Fruit fly (Drosophila melanogaster) whole organism, prepupa: ENCODE measurements around the gene CG2608.

Source experiments
- CG10631 ChIP-seq: fragments of 200-800 bp; sonication (Bioruptor generic); optimal IDR thresholded peaks from 2 replicates; lab custom pipeline; 2016; ENCODE audit warnings: missing biosample characterization, missing genetic modification characterization
- CG11762 ChIP-seq: fragments of 200-800 bp; sonication (Bioruptor generic); optimal IDR thresholded peaks from 3 replicates; lab custom pipeline; 2016; ENCODE audit warnings: missing biosample characterization, missing genetic modification characterization; ENCODE audit not compliant: insufficient read depth
- CG11902 ChIP-seq: fragments of 200-800 bp; sonication (Bioruptor generic); optimal IDR thresholded peaks from 3 replicates; lab custom pipeline; 2016; ENCODE audit warnings: missing biosample characterization, missing genetic modification characterization
- CG1621 ChIP-seq: fragments of 200-800 bp; sonication (Bioruptor generic); optimal IDR thresholded peaks from 3 replicates; lab custom pipeline; 2018; ENCODE audit warnings: missing biosample characterization, mild to moderate bottlenecking, missing genetic modification characterization
- CG16779 ChIP-seq: fragments of 200-800 bp; sonication (Bioruptor generic); optimal IDR thresholded peaks from 3 replicates; lab custom pipeline; 2017; ENCODE audit warnings: missing biosample characterization, mild to moderate bottlenecking, missing genetic modification characterization
- CG3032 ChIP-seq: fragments of 200-800 bp; optimal IDR thresholded peaks from 2 replicates; lab custom pipeline; 2019; ENCODE audit warnings: missing biosample characterization, mild to moderate bottlenecking, missing genetic modification characterization, moderate library complexity
- CG31627 ChIP-seq: fragments of 200-800 bp; sonication (Bioruptor generic); optimal IDR thresholded peaks from 3 replicates; lab custom pipeline; 2016; ENCODE audit warnings: missing biosample characterization, missing genetic modification characterization
- CG3919 ChIP-seq: fragments of 200-800 bp; sonication (Bioruptor generic); optimal IDR thresholded peaks from 3 replicates; lab custom pipeline; 2016; ENCODE audit warnings: missing biosample characterization, missing genetic modification characterization
- CG4318 ChIP-seq: fragments of 200-800 bp; sonication (Bioruptor generic); optimal IDR thresholded peaks from 3 replicates; lab custom pipeline; 2017; ENCODE audit warnings: missing biosample characterization, mild to moderate bottlenecking, missing genetic modification characterization
- CG6163 ChIP-seq: fragments of 200-800 bp; sonication (Bioruptor generic); IDR thresholded peaks from 3 replicates; pipeline ENCODE4 v1.3.6; 2022; ENCODE audit warnings: missing biosample characterization, missing genetic modification characterization
- CG6276 ChIP-seq: fragments of 200-800 bp; sonication (Bioruptor generic); optimal IDR thresholded peaks from 2 replicates; lab custom pipeline; 2017; ENCODE audit warnings: missing biosample characterization, mild to moderate bottlenecking, missing genetic modification characterization
- CG6792 ChIP-seq: fragments of 200-800 bp; sonication (Bioruptor generic); optimal IDR thresholded peaks from 3 replicates; lab custom pipeline; 2016; ENCODE audit warnings: missing biosample characterization, missing genetic modification characterization
- CG6854 ChIP-seq: fragments of 200-800 bp; sonication (Bioruptor generic); optimal IDR thresholded peaks from 2 replicates; lab custom pipeline; 2017; ENCODE audit warnings: missing biosample characterization, mild to moderate bottlenecking, missing genetic modification characterization
- CG8119 ChIP-seq: fragments of 200-800 bp; sonication (Bioruptor generic); IDR thresholded peaks from 3 replicates; pipeline ENCODE4 v1.3.6; 2022; ENCODE audit warnings: missing biosample characterization, missing genetic modification characterization
- CG8319 ChIP-seq: fragments of 200-800 bp; sonication (Bioruptor generic); optimal IDR thresholded peaks from 3 replicates; lab custom pipeline; 2016; ENCODE audit warnings: missing biosample characterization, missing genetic modification characterization
- CG9139 ChIP-seq: fragments of 200-800 bp; sonication (Bioruptor generic); optimal IDR thresholded peaks from 3 replicates; lab custom pipeline; 2017; ENCODE audit warnings: missing biosample characterization, mild to moderate bottlenecking, missing genetic modification characterization
- Eip75B ChIP-seq: fragments of 200-800 bp; sonication (Bioruptor generic); optimal IDR thresholded peaks from 3 replicates; lab custom pipeline; 2016; ENCODE audit warnings: missing biosample characterization, missing genetic modification characterization
- Hr38 ChIP-seq: sonication (Bioruptor generic); optimal IDR thresholded peaks from 2 replicates; lab custom pipeline; 2016; ENCODE audit warnings: missing biosample characterization, missing genetic modification characterization
- Hr39 ChIP-seq: fragments of 200-800 bp; sonication (Bioruptor generic); optimal IDR thresholded peaks from 2 replicates; lab custom pipeline; 2016; ENCODE audit warnings: missing biosample characterization, missing genetic modification characterization
- Met ChIP-seq: fragments of 200-800 bp; sonication (Bioruptor generic); optimal IDR thresholded peaks from 3 replicates; lab custom pipeline; 2016; ENCODE audit warnings: missing biosample characterization, missing genetic modification characterization
- OdsH ChIP-seq: fragments of 200-800 bp; sonication (Bioruptor generic); optimal IDR thresholded peaks from 3 replicates; lab custom pipeline; 2016; ENCODE audit warnings: missing biosample characterization, missing genetic modification characterization
- Sox14 ChIP-seq: fragments of 200-800 bp; sonication (Bioruptor generic); optimal IDR thresholded peaks from 3 replicates; lab custom pipeline; 2016; ENCODE audit warnings: missing biosample characterization, missing genetic modification characterization
- cyc ChIP-seq: fragments of 200-800 bp; sonication (Bioruptor generic); optimal IDR thresholded peaks from 3 replicates; lab custom pipeline; 2016; ENCODE audit warnings: missing biosample characterization, missing genetic modification characterization
- dac ChIP-seq: fragments of 200-800 bp; sonication (Bioruptor generic); optimal IDR thresholded peaks from 2 replicates; lab custom pipeline; 2017; ENCODE audit warnings: missing biosample characterization, mild to moderate bottlenecking, missing genetic modification characterization
- fd85E ChIP-seq: fragments of 200-800 bp; sonication (Bioruptor generic); optimal IDR thresholded peaks from 3 replicates; lab custom pipeline; 2016; ENCODE audit warnings: missing biosample characterization, missing genetic modification characterization
- lz ChIP-seq: fragments of 200-800 bp; sonication (Bioruptor generic); optimal IDR thresholded peaks from 3 replicates; lab custom pipeline; 2016; ENCODE audit warnings: missing biosample characterization, missing genetic modification characterization
- net ChIP-seq: fragments of 200-800 bp; sonication (Bioruptor generic); optimal IDR thresholded peaks from 3 replicates; lab custom pipeline; 2016; ENCODE audit warnings: missing biosample characterization, missing genetic modification characterization
- spab ChIP-seq: fragments of 200-800 bp; sonication (Bioruptor generic); optimal IDR thresholded peaks from 2 replicates; lab custom pipeline; 2017; ENCODE audit warnings: missing biosample characterization, mild to moderate bottlenecking, missing genetic modification characterization, missing genetic modification reagents
- ss ChIP-seq, 2 experiments: fragments of 200-800 bp; sonication (Bioruptor generic); optimal IDR thresholded peaks; 2 replicates in 1 of 2; 3 replicates in 1 of 2; lab custom pipeline; 2017 to 2018; ENCODE audit warnings: mild to moderate bottlenecking in 2 of 2, missing biosample characterization in 2 of 2, missing genetic modification characterization in 2 of 2, moderate library complexity in 1 of 2
- vri ChIP-seq: fragments of 200-800 bp; sonication (Bioruptor generic); optimal IDR thresholded peaks from 3 replicates; lab custom pipeline; 2016; ENCODE audit warnings: missing biosample characterization, mild to moderate bottlenecking, missing genetic modification characterization

Gene CG2608

DNA sequence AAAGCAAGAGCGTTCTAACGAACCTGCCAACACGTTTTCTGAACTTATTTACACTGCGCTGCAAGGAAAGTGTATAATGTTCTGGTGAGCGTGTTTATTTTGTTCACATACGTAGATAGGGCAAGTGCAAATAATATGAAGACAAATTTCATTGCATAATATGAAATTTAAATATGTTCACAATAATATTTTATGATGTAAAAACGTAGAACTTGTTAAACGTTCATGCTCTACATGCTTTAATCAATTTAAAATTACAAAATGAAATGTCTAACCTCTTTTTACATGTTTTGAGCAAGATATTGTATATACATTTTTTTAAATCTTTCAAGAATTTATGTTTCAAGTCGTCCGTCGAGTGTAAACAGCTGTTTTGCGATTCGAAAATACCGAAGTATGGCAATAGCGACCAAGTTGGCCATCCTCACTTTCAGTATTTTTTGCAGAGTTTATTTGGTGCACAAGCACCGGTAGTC lies at the start of gene CG2608, which contains the start of gene phr6-4 (continued):
- TF ChIP-seq CG1621 (tag; lab: Kevin White, UChicago) = peak; percentile 87
- peak; percentile 92 for TF ChIP-seq cyc (GFP tag; lab: Kevin White, UChicago)
- TF ChIP-seq CG10631 (GFP tag; lab: Kevin White, UChicago) = peak; percentile 95
- TF ChIP-seq dac = peak; percentile 87
- TF ChIP-seq Sox14 (GFP tag; lab: Kevin White, UChicago) = peak; percentile 94
- TF ChIP-seq CG9139 (GFP tag; lab: Kevin White, UChicago) = peak; percentile 89
- TF ChIP-seq Hr38 = no peak
- TF ChIP-seq CG8319 = peak; percentile 88
- TF ChIP-seq, all 60 proteins: peak for 57

DNA sequence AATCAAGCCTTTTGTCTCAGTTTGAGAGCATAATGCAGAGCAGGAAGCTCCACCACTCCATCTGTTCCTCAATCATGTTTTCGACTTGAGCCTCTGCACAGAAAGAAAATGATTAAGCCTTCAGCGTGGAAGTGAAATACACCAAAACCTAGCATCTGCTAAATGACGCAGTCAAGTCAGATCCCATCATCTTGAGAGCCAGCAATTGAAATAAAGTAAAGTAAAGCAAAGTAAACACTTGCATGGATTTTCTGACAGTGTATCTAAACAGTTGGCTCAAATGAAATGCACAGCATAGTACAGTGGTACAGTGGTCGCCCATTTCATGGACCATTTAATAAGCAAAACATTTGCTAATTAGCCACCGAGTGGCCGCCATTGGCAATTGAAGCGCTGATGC lies 47.9 kb upstream of the CG2608 start:
- TF ChIP-seq Eip75B (no peak), CG6163 (0 out of 3 replicates have a peak, but pooled peaks have one; percentile 23), CG9139 (GFP tag; lab: Kevin White, UChicago) (no peak)

DNA sequence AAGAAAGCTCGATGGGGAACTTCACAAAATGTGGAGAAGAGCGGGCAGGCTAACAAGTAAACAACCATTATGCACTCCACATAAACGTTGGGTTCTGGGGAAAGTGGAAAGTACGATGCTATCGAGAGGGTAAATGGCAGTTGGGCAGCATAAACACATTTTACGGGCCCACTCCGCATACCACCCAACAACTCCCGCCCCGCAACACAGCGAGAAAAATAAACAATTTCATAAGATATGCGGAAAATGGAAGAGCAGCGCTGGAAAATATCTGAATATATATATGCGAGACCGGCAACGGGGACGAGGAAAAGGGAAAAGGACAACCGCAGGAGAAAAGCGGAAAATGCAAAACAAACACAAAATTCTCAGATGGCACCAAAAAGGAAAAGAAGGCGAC lies 44.3 kb upstream of the CG2608 start:
- TF ChIP-seq CG8319 = no peak
- TF ChIP-seq spab (GFP tag; lab: Kevin White, UChicago) = no peak
- no peak for TF ChIP-seq lz

DNA sequence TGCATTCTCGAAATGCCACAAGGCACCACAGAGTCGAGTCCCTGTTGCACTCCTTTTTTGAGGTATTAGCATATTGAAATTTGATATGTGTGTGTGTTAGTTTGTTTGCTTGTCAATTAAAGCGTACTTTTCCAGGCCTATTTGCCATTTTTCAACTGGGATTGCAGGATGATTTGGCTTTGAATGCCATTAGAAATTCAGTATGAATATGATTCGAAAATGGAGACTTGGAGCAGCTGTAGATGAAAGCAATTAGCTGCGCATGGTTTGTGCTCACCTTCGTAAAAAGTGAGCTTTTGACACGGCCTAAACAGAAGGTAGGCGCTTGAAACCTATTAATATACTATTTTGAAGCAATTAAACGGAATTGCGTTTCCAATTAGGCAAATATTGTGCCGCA lies 41.5 kb upstream of the CG2608 start, which contains the start of gene CG31677:
Gene CG31677, minus strand, starts transcription at position 101 of the 400 bp plus-strand sequence.
- TF ChIP-seq ss (GFP tag; optimal IDR thresholded peaks at IDR 0.05; lab: Kevin White, UChicago) (no peak), CG3919 (GFP tag; lab: Kevin White, UChicago) (no peak), Eip75B (no peak), CG11762 (GFP tag; lab: Kevin White, UChicago) (no peak)
- TF ChIP-seq, all 60 proteins: peak for 0

DNA sequence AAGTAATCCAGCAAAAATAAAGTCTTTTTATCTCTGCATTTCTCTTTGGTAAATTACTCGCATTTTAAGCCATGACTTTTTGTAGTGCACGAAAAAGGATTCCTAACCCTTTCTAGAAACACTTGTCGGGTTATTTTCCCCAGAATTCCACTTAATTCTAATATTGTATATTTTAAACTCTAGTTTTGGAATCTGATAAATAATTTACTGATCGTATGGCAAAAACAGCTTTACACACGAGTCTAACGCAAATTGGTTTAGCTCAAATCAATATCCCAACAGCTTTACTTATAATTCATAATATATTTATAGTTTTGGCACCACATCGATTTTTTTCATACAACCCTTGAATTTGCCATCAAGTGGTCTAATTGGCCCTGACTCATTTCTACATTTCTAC lies 31.4 kb upstream of the CG2608 start, which contains the start of gene CG15475:
Gene CG15475, plus strand, starts transcription at position 301 of the 400 bp plus-strand sequence.
- TF ChIP-seq CG6276 = no peak
- TF ChIP-seq ss (GFP tag; optimal IDR thresholded peaks at IDR 0.05; lab: Kevin White, UChicago) = no peak
- no peak for TF ChIP-seq CG8119 (GFP tag; lab: Robert Waterston, UW)
- no peak for TF ChIP-seq CG11762 (GFP tag; lab: Kevin White, UChicago)
- TF ChIP-seq CG6854 (GFP tag; lab: Kevin White, UChicago) = no peak
- no peak for TF ChIP-seq CG16779 (tag; lab: Kevin White, UChicago)
- no peak for TF ChIP-seq OdsH
- TF ChIP-seq cyc (GFP tag; lab: Kevin White, UChicago) = no peak
- no peak for TF ChIP-seq CG31627

DNA sequence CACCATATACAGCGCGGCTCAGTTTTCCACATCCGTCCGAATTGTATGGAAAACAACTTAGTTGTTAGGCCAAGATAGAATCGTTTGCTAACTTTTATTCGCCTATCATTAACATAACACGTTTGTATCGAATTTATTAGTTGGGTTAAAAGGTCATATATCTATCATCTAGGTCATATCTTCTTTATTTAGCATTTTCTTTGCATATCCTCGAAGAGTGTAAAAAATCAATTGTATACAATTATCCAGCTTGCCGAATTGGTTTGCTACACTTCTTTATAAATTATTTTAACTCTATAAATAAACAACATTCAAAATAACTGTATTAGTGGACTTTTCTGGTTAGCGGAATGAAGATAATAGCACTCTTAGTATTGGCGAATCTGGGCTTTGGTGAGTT lies 11.4 kb upstream of the CG2608 start, which contains the start of gene CG17472:
Gene CG17472, plus strand, starts transcription at position 301 of the 400 bp plus-strand sequence.
- TF ChIP-seq net (no peak), CG16779 (tag; lab: Kevin White, UChicago) (no peak), CG6854 (GFP tag; lab: Kevin White, UChicago) (no peak), CG4318 (GFP tag; lab: Kevin White, UChicago) (no peak), CG6792 (GFP tag; lab: Kevin White, UChicago) (no peak), Met (no peak), Hr38 (no peak), Hr39 (no peak), vri (GFP tag; lab: Kevin White, UChicago) (no peak), spab (GFP tag; lab: Kevin White, UChicago) (no peak), CG11902 (GFP tag; lab: Kevin White, UChicago) (no peak), fd85E (GFP tag; lab: Kevin White, UChicago) (no peak), CG3032 (tag; lab: Kevin White, UChicago) (no peak)
